Fruit fly (Drosophila melanogaster): ENCODE data around the gene CG14195.
A peak's percentile ranks its signal among the peaks of the same experiment; 100 is the strongest.

Gene CG14195

dm6 chrX:19174850-19175571 is 36.9 kb downstream of the CG14195 start, which contains the start of gene CG33939:
Gene CG33939 (minus strand): TSS chrX:19174900.
- peak; percentile 77 for TF ChIP-seq Myc (optimal IDR thresholded peaks at IDR 0.05)
- TF ChIP-seq h (GFP tag; optimal IDR thresholded peaks at IDR 0.05) = no peak
- TF ChIP-seq Abd-B (GFP tag; optimal IDR thresholded peaks at IDR 0.05) = no peak
- no peak for TF ChIP-seq Jra (GFP tag; optimal IDR thresholded peaks at IDR 0.05)
- TF ChIP-seq Rel (GFP tag; optimal IDR thresholded peaks at IDR 0.05) = no peak
- peak; percentile 31 for TF ChIP-seq Rel (tag; optimal IDR thresholded peaks at IDR 0.05)
- no peak for TF ChIP-seq Hr78 (GFP tag; optimal IDR thresholded peaks at IDR 0.05)

- TF ChIP-seq jim (GFP tag; optimal IDR thresholded peaks at IDR 0.05) (no peak), sage (GFP tag; optimal IDR thresholded peaks at IDR 0.05) (no peak), N (GFP tag; optimal IDR thresholded peaks at IDR 0.05) (no peak), dmrt93B (GFP tag; optimal IDR thresholded peaks at IDR 0.05) (no peak), Hnf4 (GFP tag; optimal IDR thresholded peaks at IDR 0.05) (no peak), pan (optimal IDR thresholded peaks at IDR 0.05) (no peak), Jra (GFP tag; optimal IDR thresholded peaks at IDR 0.05) (no peak), br (GFP tag; optimal IDR thresholded peaks at IDR 0.05) (no peak), dsf (GFP tag; optimal IDR thresholded peaks at IDR 0.05; ENCODE audit: borderline replicate concordance) (no peak), CG9705 (GFP tag; optimal IDR thresholded peaks at IDR 0.05) (no peak), lola (GFP tag; optimal IDR thresholded peaks at IDR 0.05) (no peak)
These were observed 37.8 kb downstream of the CG14195 start for dm6 chrX:19174092-19174491.

dm6 chrX:19172955-19173354 is 38.9 kb downstream of the CG14195 start:
- TF ChIP-seq Hr83 (GFP tag; optimal IDR thresholded peaks at IDR 0.05; ENCODE audit: poor library complexity, severe bottlenecking) (no peak), br (GFP tag; optimal IDR thresholded peaks at IDR 0.05) (no peak), sv (GFP tag; optimal IDR thresholded peaks at IDR 0.05) (no peak), psq (GFP tag; optimal IDR thresholded peaks at IDR 0.05) (no peak), HLH106 (tag; optimal IDR thresholded peaks at IDR 0.05) (no peak), foxo (GFP tag; optimal IDR thresholded peaks at IDR 0.05) (peak in 1 of 2 experiments; percentile 4), ey (GFP tag; optimal IDR thresholded peaks at IDR 0.05) (peak; percentile 9), OdsH (GFP tag; optimal IDR thresholded peaks at IDR 0.05) (no peak), Dfd (GFP tag; optimal IDR thresholded peaks at IDR 0.05) (no peak)

dm6 chrX:19171926-19172325 is 40.0 kb downstream of the CG14195 start:
- TF ChIP-seq dsf (GFP tag; optimal IDR thresholded peaks at IDR 0.05; ENCODE audit: borderline replicate concordance) = no peak
- no peak for TF ChIP-seq jim (GFP tag; optimal IDR thresholded peaks at IDR 0.05)
- TF ChIP-seq lola (GFP tag; optimal IDR thresholded peaks at IDR 0.05) = no peak
- TF ChIP-seq Hnf4 (GFP tag; optimal IDR thresholded peaks at IDR 0.05) = no peak
- TF ChIP-seq usp (GFP tag; optimal IDR thresholded peaks at IDR 0.05) = no peak
- TF ChIP-seq CrebA (GFP tag; optimal IDR thresholded peaks at IDR 0.05; ENCODE audit: borderline replicate concordance) = no peak
- TF ChIP-seq Hr78 (GFP tag; optimal IDR thresholded peaks at IDR 0.05) = no peak
- TF ChIP-seq Rel (GFP tag; optimal IDR thresholded peaks at IDR 0.05) = no peak
- TF ChIP-seq Rel (tag; optimal IDR thresholded peaks at IDR 0.05) = no peak
- no peak for TF ChIP-seq CG9705 (GFP tag; optimal IDR thresholded peaks at IDR 0.05)
- no peak for TF ChIP-seq br (GFP tag; optimal IDR thresholded peaks at IDR 0.05)
- TF ChIP-seq N (GFP tag; optimal IDR thresholded peaks at IDR 0.05) = no peak
- TF ChIP-seq psq (GFP tag; optimal IDR thresholded peaks at IDR 0.05) = no peak
- TF ChIP-seq Hr83 (GFP tag; optimal IDR thresholded peaks at IDR 0.05; ENCODE audit: poor library complexity, severe bottlenecking) = no peak

- TF ChIP-seq Myc (optimal IDR thresholded peaks at IDR 0.05) = peak; percentile 12
- TF ChIP-seq Hr83 (GFP tag; optimal IDR thresholded peaks at IDR 0.05; ENCODE audit: poor library complexity, severe bottlenecking) = no peak
These were observed 41.1 kb downstream of the CG14195 start, which contains the start of gene Inx5 for dm6 chrX:19170791-19171190. Gene Inx5 (minus strand): TSS chrX:19170883.

- TF ChIP-seq rgr (GFP tag; optimal IDR thresholded peaks at IDR 0.05) (peak; percentile 40), GATAd (GFP tag; optimal IDR thresholded peaks at IDR 0.05) (no peak), h (GFP tag; optimal IDR thresholded peaks at IDR 0.05) (peak; percentile 62), CG32264 (GFP tag; optimal IDR thresholded peaks at IDR 0.05) (no peak), Jra (GFP tag; optimal IDR thresholded peaks at IDR 0.05) (peak; percentile 7), pan (optimal IDR thresholded peaks at IDR 0.05) (peak; percentile 76), woc (GFP tag; optimal IDR thresholded peaks at IDR 0.05) (peak; percentile 58), Rel (GFP tag; optimal IDR thresholded peaks at IDR 0.05) (no peak), Rel (tag; optimal IDR thresholded peaks at IDR 0.05) (peak; percentile 53), HLH106 (tag; optimal IDR thresholded peaks at IDR 0.05) (no peak)
These were observed 44.1 kb downstream of the CG14195 start for dm6 chrX:19167586-19168403.

Measured in whole organism, wandering third instar larva.